Fruit fly (Drosophila melanogaster): ENCODE measurements around the gene gammaTub23C.

gammaTub23C gene

dm6 chr2L:3018212-3018611, 45.5 kb downstream of the gammaTub23C start, which contains the start of the genes CG17224 and CG17264:
Gene CG17224 (minus strand): TSS chr2L:3018308.
Gene CG17264 (plus strand): TSS chr2L:3018508.
- TF ChIP-seq pan (optimal IDR thresholded peaks at IDR 0.05) (no peak), usp (GFP tag; optimal IDR thresholded peaks at IDR 0.05) (no peak), CG8478 (optimal IDR thresholded peaks at IDR 0.05) (no peak), EcR (GFP tag; optimal IDR thresholded peaks at IDR 0.05) (no peak), psq (optimal IDR thresholded peaks at IDR 0.05) (no peak)

- TF ChIP-seq pan (optimal IDR thresholded peaks at IDR 0.05) (no peak), CG8478 (optimal IDR thresholded peaks at IDR 0.05) (no peak)
Observed at dm6 chr2L:3022986-3023385, 50.3 kb downstream of the gammaTub23C start, which contains the start of the genes alpha4GT1 and Prp40. Gene alpha4GT1 (minus strand): TSS chr2L:3023141. Gene Prp40 (plus strand): TSS chr2L:3023226.
